Fruit fly (Drosophila melanogaster) whole organism, embryonic: ENCODE measurements around the gene gammaTub37C.

Experiments used
- Asciz ChIP-seq: fragments of 200-800 bp; sonication (Bioruptor generic); optimal IDR thresholded peaks from 2 replicates; lab custom pipeline; 2017; ENCODE audit warnings: missing biosample characterization, mild to moderate bottlenecking, missing genetic modification characterization, missing genetic modification reagents
- B-H1 ChIP-seq: fragments of 200-800 bp; sonication (Bioruptor generic); IDR thresholded peaks from 3 replicates; pipeline ENCODE4 v1.3.6; 2022; ENCODE audit warnings: missing biosample characterization, missing genetic modification characterization
- Bgb ChIP-seq: fragments of 200-800 bp; sonication (Bioruptor generic); IDR thresholded peaks from 2 replicates; pipeline ENCODE4 v1.3.6; 2022; ENCODE audit warnings: missing biosample characterization, missing genetic modification characterization; ENCODE audit not compliant: partially characterized antibody
- CG1024 ChIP-seq: fragments of 200-800 bp; sonication (Bioruptor generic); IDR thresholded peaks from 2 replicates; pipeline ENCODE4 v1.3.6; 2022; ENCODE audit warnings: missing biosample characterization, missing genetic modification characterization
- CG11398 ChIP-seq: fragments of 200-800 bp; sonication (Bioruptor generic); optimal IDR thresholded peaks from 2 replicates; lab custom pipeline; 2016; ENCODE audit warnings: missing biosample characterization, missing genetic modification characterization
- CG11560 ChIP-seq: fragments of 200-800 bp; sonication (Bioruptor generic); IDR thresholded peaks from 3 replicates; pipeline ENCODE4 v1.3.6; 2022; ENCODE audit warnings: missing biosample characterization, missing genetic modification characterization
- CG11723 ChIP-seq: fragments of 200-800 bp; sonication (Bioruptor generic); optimal IDR thresholded peaks from 2 replicates; lab custom pipeline; 2017; ENCODE audit warnings: missing biosample characterization, mild to moderate bottlenecking, missing genetic modification characterization
- CG12219 ChIP-seq: fragments of 200-800 bp; sonication (Bioruptor generic); optimal IDR thresholded peaks from 3 replicates; lab custom pipeline; 2018; ENCODE audit warnings: missing biosample characterization, mild to moderate bottlenecking, missing genetic modification characterization
- CG15479 ChIP-seq: fragments of 200-800 bp; sonication (Bioruptor generic); optimal IDR thresholded peaks from 3 replicates; lab custom pipeline; 2019; ENCODE audit warnings: missing biosample characterization, mild to moderate bottlenecking, missing genetic modification characterization, moderate library complexity
- CG1603 ChIP-seq: fragments of 200-800 bp; sonication (Bioruptor generic); optimal IDR thresholded peaks from 2 replicates; lab custom pipeline; 2019; ENCODE audit warnings: missing biosample characterization, mild to moderate bottlenecking, missing genetic modification characterization, moderate library complexity
- CG1647 ChIP-seq: fragments of 200-800 bp; sonication (Bioruptor generic); optimal IDR thresholded peaks from 3 replicates; lab custom pipeline; 2016; ENCODE audit warnings: missing biosample characterization, missing genetic modification characterization
- CG17328 ChIP-seq: fragments of 200-800 bp; sonication (Bioruptor generic); IDR thresholded peaks from 2 replicates; pipeline ENCODE4 v1.3.6; 2022; ENCODE audit warnings: missing biosample characterization, missing genetic modification characterization
- CG17802 ChIP-seq: fragments of 200-800 bp; sonication (Bioruptor generic); optimal IDR thresholded peaks from 2 replicates; lab custom pipeline; 2018; ENCODE audit warnings: missing biosample characterization, mild to moderate bottlenecking, missing genetic modification characterization, moderate library complexity
- CG2875 ChIP-seq: fragments of 200-800 bp; sonication (Bioruptor generic); optimal IDR thresholded peaks from 2 replicates; lab custom pipeline; 2017; ENCODE audit warnings: missing biosample characterization, mild to moderate bottlenecking, missing genetic modification characterization, missing genetic modification reagents
- CG31224 ChIP-seq: fragments of 200-800 bp; sonication (Bioruptor generic); IDR thresholded peaks from 2 replicates; pipeline ENCODE4 v1.3.6; 2022; ENCODE audit warnings: missing biosample characterization, missing genetic modification characterization
- CG33213 ChIP-seq: fragments of 200-800 bp; sonication (Bioruptor generic); optimal IDR thresholded peaks from 3 replicates; lab custom pipeline; 2016; ENCODE audit warnings: missing biosample characterization, missing genetic modification characterization
- CG3726 ChIP-seq: fragments of 200-800 bp; sonication (Bioruptor generic); IDR thresholded peaks from 3 replicates; pipeline ENCODE4, ENCODE4 v1.3.6; 2022; ENCODE audit warnings: missing biosample characterization, missing genetic modification characterization
- CG3847 ChIP-seq: fragments of 200-800 bp; sonication (Bioruptor generic); IDR thresholded peaks from 2 replicates; pipeline ENCODE4 v1.3.6; 2022; ENCODE audit warnings: missing biosample characterization, missing genetic modification characterization
- CG4282 ChIP-seq: fragments of 200-800 bp; sonication (Bioruptor generic); optimal IDR thresholded peaks from 2 replicates; lab custom pipeline; 2016; ENCODE audit warnings: missing biosample characterization, missing genetic modification characterization
- CG4360 ChIP-seq: fragments of 200-800 bp; sonication (Bioruptor generic); IDR thresholded peaks from 2 replicates; pipeline ENCODE4 v1.3.6; 2022; ENCODE audit warnings: missing biosample characterization, missing genetic modification characterization
- CG5180 ChIP-seq: fragments of 200-800 bp; sonication (Bioruptor generic); optimal IDR thresholded peaks from 3 replicates; lab custom pipeline; 2017; ENCODE audit warnings: missing biosample characterization, missing genetic modification characterization, mild to moderate bottlenecking, moderate library complexity, missing genetic modification reagents
- CG6683 ChIP-seq: fragments of 200-800 bp; sonication (Bioruptor generic); optimal IDR thresholded peaks from 2 replicates; lab custom pipeline; 2017; ENCODE audit warnings: missing biosample characterization, mild to moderate bottlenecking, missing genetic modification characterization, missing genetic modification reagents
- CG7372 ChIP-seq: fragments of 200-800 bp; sonication (Bioruptor generic); IDR thresholded peaks from 2 replicates; pipeline ENCODE4 v1.3.6; 2022; ENCODE audit warnings: missing biosample characterization, missing genetic modification characterization
- CG7928 ChIP-seq: fragments of 200-800 bp; sonication (Bioruptor generic); optimal IDR thresholded peaks from 2 replicates; lab custom pipeline; 2017; ENCODE audit warnings: missing biosample characterization, mild to moderate bottlenecking, missing genetic modification characterization
- CG9797 ChIP-seq: fragments of 200-800 bp; sonication (Bioruptor generic); optimal IDR thresholded peaks from 3 replicates; lab custom pipeline; 2018; ENCODE audit warnings: missing biosample characterization, mild to moderate bottlenecking, missing genetic modification characterization
- CG9932 ChIP-seq: fragments of 200-800 bp; sonication (Bioruptor generic); IDR thresholded peaks from 2 replicates; pipeline ENCODE4 v1.3.6; 2022; ENCODE audit warnings: missing biosample characterization, missing genetic modification characterization
- ERR ChIP-seq: fragments of 200-800 bp; sonication (Bioruptor generic); optimal IDR thresholded peaks from 2 replicates; lab custom pipeline; 2016; ENCODE audit warnings: missing biosample characterization, missing genetic modification characterization
- H2.0 ChIP-seq: fragments of 200-800 bp; sonication (Bioruptor generic); IDR thresholded peaks from 2 replicates; pipeline ENCODE4 v1.3.6; 2022; ENCODE audit warnings: missing biosample characterization, missing genetic modification characterization
- HLH4C ChIP-seq: fragments of 200-800 bp; sonication (Bioruptor generic); IDR thresholded peaks from 3 replicates; pipeline ENCODE4 v1.3.6; 2022; ENCODE audit warnings: missing biosample characterization, missing genetic modification characterization; ENCODE audit not compliant: partially characterized antibody
- Hr78 ChIP-seq, 2 experiments: fragments of 200-800 bp in 1 of 2; fragments of >200 bp in 1 of 2; sonication (Bioruptor generic) in 1 of 2; optimal IDR thresholded peaks; 2 replicates each; lab custom pipeline; 2017 to 2019; ENCODE audit warnings: missing biosample characterization in 2 of 2, missing genetic modification characterization in 2 of 2, mild to moderate bottlenecking in 1 of 2, moderate library complexity in 1 of 2
- Hsf ChIP-seq: fragments of 200-800 bp; sonication (Bioruptor generic); optimal IDR thresholded peaks from 3 replicates; lab custom pipeline; 2016; ENCODE audit warnings: missing biosample characterization, missing genetic modification characterization
- Lpt ChIP-seq: fragments of >200 bp; optimal IDR thresholded peaks from 2 replicates; lab custom pipeline; 2018; ENCODE audit warnings: missing biosample characterization, missing genetic modification characterization
- Mad ChIP-seq: fragments of 200-800 bp; sonication (Bioruptor generic); optimal IDR thresholded peaks from 2 replicates; lab custom pipeline; 2016; ENCODE audit warnings: missing biosample characterization, missing genetic modification characterization
- Mes4 ChIP-seq: fragments of 200-800 bp; sonication (Bioruptor generic); optimal IDR thresholded peaks from 2 replicates; lab custom pipeline; 2016; ENCODE audit warnings: missing biosample characterization, missing genetic modification characterization
- NK7.1 ChIP-seq: fragments of 200-800 bp; sonication (Bioruptor generic); optimal IDR thresholded peaks from 3 replicates; lab custom pipeline; 2016; ENCODE audit warnings: missing biosample characterization, missing genetic modification characterization
- Spps ChIP-seq: fragments of 200-800 bp; sonication (Bioruptor generic); optimal IDR thresholded peaks from 2 replicates; lab custom pipeline; 2018; ENCODE audit warnings: missing biosample characterization, mild to moderate bottlenecking, missing genetic modification characterization
- ap ChIP-seq: fragments of 200-800 bp; sonication (Bioruptor generic); IDR thresholded peaks from 2 replicates; pipeline ENCODE4 v1.3.6; 2022; ENCODE audit warnings: missing biosample characterization, missing genetic modification characterization
- ase ChIP-seq: fragments of 200-800 bp; sonication (Bioruptor generic); IDR thresholded peaks from 3 replicates; pipeline ENCODE4 v1.3.6; 2022; ENCODE audit warnings: missing biosample characterization, missing genetic modification characterization
- bowl ChIP-seq: fragments of 200-800 bp; sonication (Bioruptor generic); IDR thresholded peaks from 2 replicates; pipeline ENCODE4 v1.3.6; 2022; ENCODE audit warnings: missing biosample characterization, missing genetic modification characterization
- dysf ChIP-seq: fragments of 200-800 bp; sonication (Bioruptor generic); IDR thresholded peaks from 3 replicates; pipeline ENCODE4 v1.3.6; 2022; ENCODE audit warnings: missing biosample characterization, missing genetic modification characterization
- jigr1 ChIP-seq: fragments of 200-800 bp; sonication (Bioruptor generic); IDR thresholded peaks from 3 replicates; pipeline ENCODE4 v1.3.6; 2022; ENCODE audit warnings: missing biosample characterization, missing genetic modification characterization
- klu ChIP-seq: fragments of 200-800 bp; sonication (Bioruptor generic); IDR thresholded peaks from 2 replicates; pipeline ENCODE4 v1.3.6; 2022; ENCODE audit warnings: missing biosample characterization, missing genetic modification characterization
- lov ChIP-seq, 2 experiments: fragments of 200-800 bp in 1 of 2; fragments of >200 bp in 1 of 2; sonication (Bioruptor generic) in 1 of 2; IDR thresholded peaks in 1 of 2; optimal IDR thresholded peaks in 1 of 2; 2 replicates in 1 of 2; 3 replicates in 1 of 2; pipeline versions ENCODE4 v1.3.6 to Lab custom; 2017 to 2022; ENCODE audit warnings: missing biosample characterization in 1 of 2, missing genetic modification characterization in 1 of 2
- mam ChIP-seq: fragments of 200-800 bp; sonication (Bioruptor generic); optimal IDR thresholded peaks from 3 replicates; lab custom pipeline; 2016; ENCODE audit warnings: missing biosample characterization, missing genetic modification characterization
- nom ChIP-seq: fragments of 200-800 bp; sonication (Bioruptor generic); optimal IDR thresholded peaks from 2 replicates; lab custom pipeline; 2017; ENCODE audit warnings: missing biosample characterization, missing genetic modification characterization, mild to moderate bottlenecking, moderate library complexity, missing genetic modification reagents
- sima ChIP-seq: fragments of 200-800 bp; sonication (Bioruptor generic); optimal IDR thresholded peaks from 2 replicates; lab custom pipeline; 2016; ENCODE audit warnings: missing biosample characterization, missing genetic modification characterization
- tgo ChIP-seq: fragments of 200-800 bp; sonication (Bioruptor generic); IDR thresholded peaks from 3 replicates; pipeline ENCODE4 v1.3.6; 2022; ENCODE audit warnings: missing biosample characterization, missing genetic modification characterization
- toy ChIP-seq: fragments of 200-800 bp; sonication (Bioruptor generic); IDR thresholded peaks from 2 replicates; pipeline ENCODE4 v1.3.6; 2022; ENCODE audit warnings: missing biosample characterization, missing genetic modification characterization
- usp ChIP-seq: fragments of >200 bp; optimal IDR thresholded peaks from 2 replicates; lab custom pipeline; 2017; ENCODE audit warnings: missing biosample characterization, missing genetic modification characterization
- vvl ChIP-seq: fragments of 200-800 bp; sonication (Bioruptor generic); IDR thresholded peaks from 2 replicates; pipeline ENCODE4 v1.3.6; 2022; ENCODE audit warnings: missing biosample characterization, missing genetic modification characterization
- wor ChIP-seq: fragments of 200-800 bp; sonication (Bioruptor generic); IDR thresholded peaks from 2 replicates; pipeline ENCODE4 v1.3.6; 2022; ENCODE audit warnings: missing biosample characterization, missing genetic modification characterization

Gene gammaTub37C

DNA sequence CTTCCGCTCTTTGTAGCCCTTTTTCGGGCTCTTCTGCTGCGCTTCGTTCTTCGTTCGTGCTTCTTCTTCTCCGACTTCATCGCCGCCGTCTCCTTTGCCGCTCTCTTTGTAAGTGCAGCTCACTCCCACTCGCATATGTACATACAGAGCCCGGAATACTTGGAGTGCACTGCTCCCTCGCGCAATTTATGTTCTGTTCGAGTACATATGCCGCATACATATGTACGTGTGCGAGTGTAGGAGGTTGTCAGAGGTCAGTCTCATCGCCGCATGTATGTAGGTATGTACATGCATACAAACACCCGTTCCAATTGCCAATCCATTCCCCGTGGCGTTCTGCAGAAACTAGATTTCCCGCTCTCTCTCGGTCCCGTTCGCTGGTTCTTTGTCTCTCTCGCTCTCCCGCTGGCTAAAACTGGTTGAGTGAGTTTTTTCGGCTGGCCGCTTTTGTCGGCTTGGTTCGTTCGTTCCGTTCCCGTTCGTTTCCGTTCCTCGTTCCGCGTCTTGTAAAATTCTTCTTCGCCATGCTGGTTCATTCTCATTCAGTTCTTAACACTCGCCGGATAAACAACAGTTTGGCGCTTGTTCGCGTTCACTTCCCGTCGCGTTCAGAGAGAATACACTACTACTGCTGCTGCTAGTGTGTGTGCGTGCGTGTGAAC, 27.4 kb downstream of the gammaTub37C start (continued):
- TF ChIP-seq nom (GFP tag; lab: Kevin White, UChicago), result peak; percentile 81
- TF ChIP-seq ap, result no peak
- TF ChIP-seq tgo (GFP tag; lab: Robert Waterston, UW), result no peak
- TF ChIP-seq CG3726 (GFP tag; lab: Robert Waterston, UW), result no peak
- no peak for TF ChIP-seq usp
- TF ChIP-seq Spps (tag; lab: Kevin White, UChicago), result peak; percentile 19
- TF ChIP-seq CG7928 (GFP tag; lab: Kevin White, UChicago), result no peak
- TF ChIP-seq CG11723, result peak; percentile 0
- TF ChIP-seq Asciz, result no peak
- no peak for TF ChIP-seq CG4282 (GFP tag; lab: Kevin White, UChicago)
- no peak for TF ChIP-seq klu
- no peak for TF ChIP-seq toy (GFP tag; lab: Robert Waterston, UW)
- TF ChIP-seq CG1603, result peak; percentile 37
- no peak for TF ChIP-seq NK7.1 (GFP tag; lab: Kevin White, UChicago)
- no peak for TF ChIP-seq bowl (GFP tag; lab: Robert Waterston, UW)
- TF ChIP-seq CG5180, result peak; percentile 50
- no peak for TF ChIP-seq Mad (GFP tag; lab: Kevin White, UChicago)
- TF ChIP-seq CG31224 (GFP tag; lab: Robert Waterston, UW), result no peak
- TF ChIP-seq dysf (GFP tag; lab: Robert Waterston, UW), result no peak
- no peak for TF ChIP-seq CG2875
- no peak for TF ChIP-seq B-H1
- TF ChIP-seq mam, result no peak
- TF ChIP-seq CG1024 (GFP tag; lab: Robert Waterston, UW), result 0 out of 2 replicates have a peak, but pooled peaks have one; percentile 9
- TF ChIP-seq CG11398 (GFP tag; lab: Kevin White, UChicago), result no peak
- TF ChIP-seq Hsf (GFP tag; lab: Kevin White, UChicago), result no peak
- no peak for TF ChIP-seq wor
- TF ChIP-seq CG17802, result peak; percentile 3
- no peak for TF ChIP-seq CG12219 (GFP tag; lab: Kevin White, UChicago)
- peak; percentile 83 for TF ChIP-seq CG15479 (GFP tag; lab: Kevin White, UChicago)
- TF ChIP-seq jigr1 (GFP tag; lab: Robert Waterston, UW), result no peak
- TF ChIP-seq CG33213 (GFP tag; lab: Kevin White, UChicago), result peak; percentile 40
- TF ChIP-seq lov (optimal IDR thresholded peaks at IDR 0.05; lab: Kevin White, UChicago), result no peak
- TF ChIP-seq lov (GFP tag; IDR thresholded peaks at IDR 0.05; lab: Robert Waterston, UW), result no peak
- TF ChIP-seq CG11560 (tag; lab: Robert Waterston, UW), result no peak
- no peak for TF ChIP-seq CG9932
- peak; percentile 47; the same call in 1 of the 2 replicates for TF ChIP-seq vvl (GFP tag; lab: Robert Waterston, UW)
- no peak for TF ChIP-seq ase (GFP tag; lab: Robert Waterston, UW)
- 0 out of 3 replicates have a peak, but pooled peaks have one; percentile 16 for TF ChIP-seq HLH4C (GFP tag; lab: Robert Waterston, UW)
- no peak for TF ChIP-seq CG17328 (GFP tag; lab: Robert Waterston, UW)
- no peak for TF ChIP-seq CG3847 (GFP tag; lab: Robert Waterston, UW)
- TF ChIP-seq sima (GFP tag; lab: Kevin White, UChicago), result no peak
- no peak for TF ChIP-seq CG7372
- no peak for TF ChIP-seq Mes4
- no peak for TF ChIP-seq CG1647 (GFP tag; lab: Kevin White, UChicago)
- peak in 1 of 2 experiments; percentile 99 for TF ChIP-seq Hr78 (GFP tag; optimal IDR thresholded peaks at IDR 0.05; lab: Kevin White, UChicago)
- TF ChIP-seq ERR (GFP tag; lab: Kevin White, UChicago), result no peak
- no peak for TF ChIP-seq CG6683 (GFP tag; lab: Kevin White, UChicago)
- no peak for TF ChIP-seq H2.0 (GFP tag; lab: Robert Waterston, UW)
- peak; percentile 45 for TF ChIP-seq CG4360 (GFP tag; lab: Robert Waterston, UW)
- peak; percentile 56; the same call in 1 of the 2 replicates for TF ChIP-seq Bgb (GFP tag; lab: Robert Waterston, UW)
- no peak for TF ChIP-seq Lpt (GFP tag; lab: Kevin White, UChicago)
- no peak for TF ChIP-seq CG9797 (GFP tag; lab: Kevin White, UChicago)
